Fruit fly (Drosophila melanogaster) whole organism, embryonic: Measurements from ENCODE around the gene RpS15Aa.

Experiments
- Blimp-1 ChIP-seq: fragments of 200-800 bp; sonication (Bioruptor generic); optimal IDR thresholded peaks from 3 replicates; lab custom pipeline; 2018; ENCODE audit warnings: missing biosample characterization, missing genetic modification characterization, mild to moderate bottlenecking, moderate library complexity, missing genetic modification reagents
- BtbVII ChIP-seq: fragments of 200-800 bp; sonication (Bioruptor generic); optimal IDR thresholded peaks from 3 replicates; lab custom pipeline; 2017; ENCODE audit warnings: missing biosample characterization, mild to moderate bottlenecking, missing genetic modification characterization
- CG3065 ChIP-seq: fragments of 200-800 bp; sonication (Bioruptor generic); optimal IDR thresholded peaks from 2 replicates; lab custom pipeline; 2016; ENCODE audit warnings: missing biosample characterization, missing genetic modification characterization
- CG6689 ChIP-seq: fragments of 200-800 bp; sonication (Bioruptor generic); IDR thresholded peaks from 2 replicates; pipeline ENCODE4 v1.3.6; 2022; ENCODE audit warnings: missing biosample characterization, missing genetic modification characterization
- CG7271 ChIP-seq: fragments of 200-800 bp; sonication (Bioruptor generic); optimal IDR thresholded peaks from 2 replicates; lab custom pipeline; 2018; ENCODE audit warnings: missing biosample characterization, mild to moderate bottlenecking, missing genetic modification characterization, moderate library complexity
- MBD-R2 ChIP-seq: fragments of 200-800 bp; sonication (Bioruptor generic); IDR thresholded peaks from 2 replicates; pipeline ENCODE4 v1.3.6; 2022; ENCODE audit warnings: missing biosample characterization, missing genetic modification characterization
- ato ChIP-seq: fragments of 200-800 bp; sonication (Bioruptor generic); IDR thresholded peaks from 2 replicates; pipeline ENCODE4 v1.3.6; 2022; ENCODE audit warnings: missing biosample characterization, missing genetic modification characterization; ENCODE audit not compliant: partially characterized antibody
- dmrt99B ChIP-seq: fragments of 200-800 bp; sonication (Bioruptor generic); optimal IDR thresholded peaks from 2 replicates; lab custom pipeline; 2018; ENCODE audit warnings: missing biosample characterization, mild to moderate bottlenecking, missing genetic modification characterization, moderate library complexity
- ttk ChIP-seq: fragments of 200-800 bp; sonication (Bioruptor generic); IDR thresholded peaks from 2 replicates; pipeline ENCODE4 v2.1.2; 2022; ENCODE audit warnings: missing biosample characterization, missing genetic modification characterization
- wek ChIP-seq: fragments of 200-800 bp; sonication (Bioruptor generic); optimal IDR thresholded peaks from 3 replicates; lab custom pipeline; 2018; ENCODE audit warnings: missing biosample characterization, mild to moderate bottlenecking, missing genetic modification characterization, moderate library complexity
- z ChIP-seq: fragments of 200-800 bp; sonication (Bioruptor generic); IDR thresholded peaks from 3 replicates; pipeline ENCODE4 v1.3.6; 2022; ENCODE audit warnings: missing biosample characterization, missing genetic modification characterization

DNA sequence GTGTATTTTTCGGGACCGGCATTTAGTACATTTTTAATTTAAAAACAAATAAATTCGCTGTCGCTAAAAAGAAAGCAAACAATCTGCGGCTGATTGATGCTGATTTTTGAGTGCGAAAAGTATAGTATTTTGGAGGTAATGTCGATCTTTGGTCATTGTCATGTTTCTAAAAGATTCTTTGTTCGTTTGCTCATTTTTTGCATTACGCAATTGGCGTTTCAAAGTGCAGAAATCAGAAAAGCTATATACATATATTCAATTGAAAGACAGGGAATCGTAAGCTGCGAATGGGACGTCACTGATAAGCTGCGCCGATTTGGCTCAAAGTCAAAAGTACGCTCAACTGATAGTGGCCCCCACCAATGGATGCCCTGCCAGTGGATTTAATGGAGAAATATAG is 35.0 kb upstream of the RpS15Aa start:
- no peak for TF ChIP-seq wek (GFP tag; lab: Kevin White, UChicago)
- TF ChIP-seq dmrt99B (tag; lab: Kevin White, UChicago) = no peak
- TF ChIP-seq MBD-R2 (GFP tag; lab: Robert Waterston, UW) = no peak
- TF ChIP-seq CG3065 = no peak
- no peak for TF ChIP-seq ttk
- TF ChIP-seq BtbVII (GFP tag; lab: Kevin White, UChicago) = no peak
- no peak for TF ChIP-seq Blimp-1
- no peak for TF ChIP-seq z (GFP tag; lab: Robert Waterston, UW)
- no peak for TF ChIP-seq CG6689 (GFP tag; lab: Robert Waterston, UW)
- TF ChIP-seq ato (GFP tag; lab: Robert Waterston, UW) = no peak
- no peak for TF ChIP-seq CG7271 (tag; lab: Kevin White, UChicago)
